Worm (Caenorhabditis elegans): ENCODE results near the gene srd-31.

DNA sequence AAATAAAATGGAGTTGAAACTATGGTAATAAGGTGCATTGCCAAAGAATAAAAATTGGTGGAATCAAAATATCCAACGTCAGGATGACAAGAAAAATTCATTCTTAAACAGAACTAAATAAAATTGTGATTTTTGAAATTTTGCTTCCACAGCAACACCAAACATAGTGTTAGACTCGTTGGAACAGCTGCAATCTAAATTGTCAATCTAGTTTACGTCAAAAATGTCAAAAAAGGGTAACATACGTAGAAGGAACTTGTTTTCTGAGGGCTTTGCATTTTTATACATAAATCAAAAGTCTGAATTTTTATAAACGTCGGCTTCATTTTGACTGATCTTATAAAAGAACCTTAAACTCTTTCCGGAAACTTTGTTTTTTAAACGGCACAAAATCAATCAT, 19.0 kb upstream of the srd-31 start, which contains the start of gene srh-200:
- TF ChIP-seq T22C8.4 (GFP tag; IDR thresholded peaks at IDR 0.05) (no peak), med-1 (GFP tag; optimal IDR thresholded peaks at IDR 0.05; ENCODE audit: insufficient read depth) (no peak), ztf-29 (GFP tag; IDR thresholded peaks at IDR 0.05) (no peak), klf-2 (GFP tag; conservative IDR thresholded peaks at IDR 0.05) (no peak), flt-1 (GFP tag; IDR thresholded peaks at IDR 0.05) (no peak)

All from whole organism, midembryonic.